Worm (Caenorhabditis elegans) whole organism, L3 larva: Measurements from ENCODE around the gene spop-1.

ENCODE experiments used
- ama-1 ChIP-seq: fragments of 150-350 bp; optimal IDR thresholded peaks from 2 replicates; lab custom pipeline; 2018
- fkh-10 ChIP-seq: sonication (generic microtip); optimal IDR thresholded peaks from 2 replicates; lab custom pipeline; 2017; ENCODE audit warnings: missing biosample characterization, missing genetic modification reagents, missing genetic modification characterization
- fos-1 ChIP-seq: fragments of 150-350 bp; optimal IDR thresholded peaks from 2 replicates; lab custom pipeline; 2014; ENCODE audit warnings: missing biosample characterization, missing genetic modification characterization
- lin-39 ChIP-seq: fragments of 150-350 bp; optimal IDR thresholded peaks from 2 replicates; lab custom pipeline; 2018; ENCODE audit warnings: missing biosample characterization, missing genetic modification reagents, missing genetic modification characterization

DNA sequence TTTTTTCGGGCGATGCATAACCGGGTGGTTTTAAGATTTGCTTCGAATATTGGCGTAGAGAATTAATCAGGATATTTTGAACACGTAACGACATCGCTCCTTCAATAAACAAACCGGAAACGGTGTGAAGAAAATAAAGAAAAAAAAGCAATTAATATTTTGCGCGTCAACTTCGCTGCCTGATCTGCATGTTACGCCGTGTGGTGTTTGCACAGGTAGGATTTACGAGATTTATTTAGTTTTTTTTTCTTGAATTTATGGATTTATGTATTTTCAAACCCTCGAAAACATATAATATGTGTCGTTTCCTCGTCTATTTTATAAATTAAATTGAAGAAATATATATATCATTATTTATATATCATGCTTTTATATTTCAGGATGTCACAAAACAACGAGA lies 16.8 kb upstream of the spop-1 start, which contains the start of the genes ZK1128.1 and mett-10:
- TF ChIP-seq lin-39 (tag; lab: Kevin White, UChicago) (no peak), ama-1 (no peak), fkh-10 (GFP tag; lab: Kevin White, UChicago) (no peak), fos-1 (tag; lab: Kevin White, UChicago) (no peak)
